Fruit fly (Drosophila melanogaster) whole organism, embryonic: ENCODE data around the gene mthl1.

ENCODE experiments used
- Abd-B ChIP-seq: fragments of 200-800 bp; sonication (Bioruptor generic); optimal IDR thresholded peaks from 2 replicates; lab custom pipeline; 2018; ENCODE audit warnings: missing biosample characterization, mild to moderate bottlenecking, missing genetic modification characterization, moderate library complexity
- Awh ChIP-seq: fragments of 200-800 bp; sonication (Bioruptor generic); IDR thresholded peaks from 2 replicates; pipeline ENCODE4, ENCODE4 v1.3.6; 2022; ENCODE audit warnings: missing biosample characterization, missing genetic modification characterization
- CG10209 ChIP-seq: fragments of 200-800 bp; sonication (Bioruptor generic); optimal IDR thresholded peaks from 3 replicates; lab custom pipeline; 2017; ENCODE audit warnings: missing biosample characterization, mild to moderate bottlenecking, missing genetic modification characterization, missing genetic modification reagents
- CG1024 ChIP-seq: fragments of 200-800 bp; sonication (Bioruptor generic); IDR thresholded peaks from 2 replicates; pipeline ENCODE4 v1.3.6; 2022; ENCODE audit warnings: missing biosample characterization, missing genetic modification characterization
- CG11504 ChIP-seq: fragments of 200-800 bp; sonication (Bioruptor generic); optimal IDR thresholded peaks from 3 replicates; lab custom pipeline; 2019; ENCODE audit warnings: missing biosample characterization, mild to moderate bottlenecking, missing genetic modification characterization, moderate library complexity
- CG12219 ChIP-seq: fragments of 200-800 bp; sonication (Bioruptor generic); optimal IDR thresholded peaks from 3 replicates; lab custom pipeline; 2018; ENCODE audit warnings: missing biosample characterization, mild to moderate bottlenecking, missing genetic modification characterization
- CG14710 ChIP-seq: fragments of 200-800 bp; sonication (Bioruptor generic); optimal IDR thresholded peaks from 3 replicates; lab custom pipeline; 2019; ENCODE audit warnings: missing biosample characterization, mild to moderate bottlenecking, missing genetic modification characterization, moderate library complexity
- CG15073 ChIP-seq: fragments of 200-800 bp; sonication (Bioruptor generic); optimal IDR thresholded peaks from 2 replicates; lab custom pipeline; 2016; ENCODE audit warnings: missing biosample characterization, missing genetic modification characterization
- CG16779 ChIP-seq: fragments of 200-800 bp; sonication (Bioruptor generic); IDR thresholded peaks from 2 replicates; pipeline ENCODE4 v1.3.6; 2022; ENCODE audit warnings: missing biosample characterization, missing genetic modification characterization
- CG17359 ChIP-seq: fragments of 200-800 bp; sonication (Bioruptor generic); optimal IDR thresholded peaks from 3 replicates; lab custom pipeline; 2018; ENCODE audit warnings: missing biosample characterization, mild to moderate bottlenecking, missing genetic modification characterization, moderate library complexity
- CG17568 ChIP-seq: fragments of 200-800 bp; sonication (Bioruptor generic); optimal IDR thresholded peaks from 2 replicates; lab custom pipeline; 2018; ENCODE audit warnings: missing biosample characterization, mild to moderate bottlenecking, missing genetic modification characterization, moderate library complexity
- CG2120 ChIP-seq: fragments of 200-800 bp; sonication (Bioruptor generic); optimal IDR thresholded peaks from 3 replicates; lab custom pipeline; 2016; ENCODE audit warnings: missing biosample characterization, missing genetic modification characterization
- CG31441 ChIP-seq: fragments of 200-800 bp; sonication (Bioruptor generic); IDR thresholded peaks from 2 replicates; pipeline ENCODE4 v1.3.6; 2022; ENCODE audit warnings: missing biosample characterization, missing genetic modification characterization
- CG32532 ChIP-seq: fragments of 200-800 bp; sonication (Bioruptor generic); IDR thresholded peaks from 2 replicates; pipeline ENCODE4 v1.3.6; 2022; ENCODE audit warnings: missing biosample characterization, missing genetic modification characterization
- CG3281 ChIP-seq: fragments of 200-800 bp; sonication (Bioruptor generic); optimal IDR thresholded peaks from 3 replicates; lab custom pipeline; 2017; ENCODE audit warnings: missing biosample characterization, mild to moderate bottlenecking, missing genetic modification characterization
- CG4617 ChIP-seq: fragments of 200-800 bp; sonication (Bioruptor generic); optimal IDR thresholded peaks from 3 replicates; lab custom pipeline; 2016; ENCODE audit warnings: missing biosample characterization, missing genetic modification characterization, borderline replicate concordance
- CG5953 ChIP-seq: fragments of 200-800 bp; sonication (Bioruptor generic); IDR thresholded peaks from 2 replicates; pipeline ENCODE4 v1.3.6; 2022; ENCODE audit warnings: missing biosample characterization, missing genetic modification characterization
- CG6854 ChIP-seq: fragments of 200-800 bp; sonication (Bioruptor generic); optimal IDR thresholded peaks from 3 replicates; lab custom pipeline; 2017; ENCODE audit warnings: missing biosample characterization, mild to moderate bottlenecking, missing genetic modification characterization
- CG7372 ChIP-seq: fragments of 200-800 bp; sonication (Bioruptor generic); IDR thresholded peaks from 2 replicates; pipeline ENCODE4 v1.3.6; 2022; ENCODE audit warnings: missing biosample characterization, missing genetic modification characterization
- CG7556 ChIP-seq: fragments of 200-800 bp; sonication (Bioruptor generic); optimal IDR thresholded peaks from 2 replicates; lab custom pipeline; 2017; ENCODE audit warnings: missing biosample characterization, mild to moderate bottlenecking, missing genetic modification characterization
- CG8359 ChIP-seq: fragments of 200-800 bp; sonication (Bioruptor generic); optimal IDR thresholded peaks from 2 replicates; lab custom pipeline; 2017; ENCODE audit warnings: missing biosample characterization, mild to moderate bottlenecking, missing genetic modification characterization, borderline replicate concordance
- CG9215 ChIP-seq: fragments of 200-800 bp; sonication (Bioruptor generic); IDR thresholded peaks from 2 replicates; pipeline ENCODE4 v1.3.6; 2022; ENCODE audit warnings: missing biosample characterization, missing genetic modification characterization
- D19A ChIP-seq: fragments of 200-800 bp; optimal IDR thresholded peaks from 3 replicates; lab custom pipeline; 2019; ENCODE audit warnings: missing biosample characterization, mild to moderate bottlenecking, missing genetic modification characterization, moderate library complexity
- Fer2 ChIP-seq: fragments of 200-800 bp; sonication (Bioruptor generic); optimal IDR thresholded peaks from 2 replicates; lab custom pipeline; 2018; ENCODE audit warnings: missing biosample characterization, mild to moderate bottlenecking, missing genetic modification characterization, moderate library complexity
- Hmr ChIP-seq: fragments of 200-800 bp; sonication (Bioruptor generic); optimal IDR thresholded peaks from 3 replicates; lab custom pipeline; 2017; ENCODE audit warnings: mild to moderate bottlenecking, missing biosample characterization, missing genetic modification reagents, missing genetic modification characterization
- Pdp1 ChIP-seq, 2 experiments: fragments of 200-800 bp; sonication (Bioruptor generic); optimal IDR thresholded peaks; 3 replicates each; lab custom pipeline; 2016; ENCODE audit warnings: missing biosample characterization in 2 of 2, missing genetic modification characterization in 2 of 2, mild to moderate bottlenecking in 1 of 2, moderate library complexity in 1 of 2
- Sox102F ChIP-seq: fragments of 200-800 bp; sonication (Bioruptor generic); optimal IDR thresholded peaks from 2 replicates; lab custom pipeline; 2018; ENCODE audit warnings: missing biosample characterization, mild to moderate bottlenecking, missing genetic modification characterization, moderate library complexity
- YL-1 ChIP-seq: fragments of 200-800 bp; sonication (Bioruptor generic); optimal IDR thresholded peaks from 3 replicates; lab custom pipeline; 2017; ENCODE audit warnings: missing biosample characterization, mild to moderate bottlenecking, missing genetic modification characterization
- al ChIP-seq: fragments of 200-800 bp; sonication (Bioruptor generic); IDR thresholded peaks from 2 replicates; pipeline ENCODE4 v1.3.6; 2022; ENCODE audit warnings: missing biosample characterization, missing genetic modification characterization
- ash1 ChIP-seq: fragments of 200-800 bp; sonication (Bioruptor generic); optimal IDR thresholded peaks from 2 replicates; lab custom pipeline; 2018; ENCODE audit warnings: missing biosample characterization, mild to moderate bottlenecking, missing genetic modification characterization
- chm ChIP-seq: fragments of 200-800 bp; sonication (Bioruptor generic); IDR thresholded peaks from 2 replicates; pipeline ENCODE4 v1.3.6; 2022; ENCODE audit warnings: missing biosample characterization, missing genetic modification characterization
- corto ChIP-seq: fragments of 200-800 bp; sonication (Bioruptor generic); optimal IDR thresholded peaks from 2 replicates; lab custom pipeline; 2016; ENCODE audit warnings: missing biosample characterization, mild to moderate bottlenecking, missing genetic modification characterization, moderate library complexity
- dati ChIP-seq: fragments of 200-800 bp; sonication (Bioruptor generic); IDR thresholded peaks from 2 replicates; pipeline ENCODE4 v1.3.6; 2022; ENCODE audit warnings: missing biosample characterization, missing genetic modification characterization
- fd102C ChIP-seq: fragments of 200-800 bp; sonication (Bioruptor generic); optimal IDR thresholded peaks from 2 replicates; lab custom pipeline; 2018; ENCODE audit warnings: missing biosample characterization, mild to moderate bottlenecking, missing genetic modification characterization, moderate library complexity
- grau ChIP-seq: fragments of 200-800 bp; optimal IDR thresholded peaks from 3 replicates; lab custom pipeline; 2019; ENCODE audit warnings: missing biosample characterization, mild to moderate bottlenecking, missing genetic modification characterization, moderate library complexity
- h ChIP-seq: fragments of >200 bp; optimal IDR thresholded peaks from 2 replicates; lab custom pipeline; 2017
- nerfin-1 ChIP-seq: fragments of 200-800 bp; sonication (Bioruptor generic); optimal IDR thresholded peaks from 3 replicates; lab custom pipeline; 2019; ENCODE audit warnings: missing biosample characterization, mild to moderate bottlenecking, missing genetic modification characterization, moderate library complexity
- nom ChIP-seq: fragments of 200-800 bp; sonication (Bioruptor generic); optimal IDR thresholded peaks from 2 replicates; lab custom pipeline; 2017; ENCODE audit warnings: missing biosample characterization, missing genetic modification characterization, mild to moderate bottlenecking, moderate library complexity, missing genetic modification reagents
- oc ChIP-seq: fragments of 200-800 bp; sonication (Bioruptor generic); optimal IDR thresholded peaks from 2 replicates; lab custom pipeline; 2018; ENCODE audit warnings: missing biosample characterization, mild to moderate bottlenecking, missing genetic modification characterization, moderate library complexity
- org-1 ChIP-seq: fragments of 200-800 bp; sonication (Bioruptor generic); optimal IDR thresholded peaks from 2 replicates; lab custom pipeline; 2017; ENCODE audit warnings: missing biosample characterization, missing genetic modification characterization
- pita ChIP-seq: fragments of 200-800 bp; sonication (Bioruptor generic); optimal IDR thresholded peaks from 2 replicates; lab custom pipeline; 2017; ENCODE audit warnings: missing biosample characterization, mild to moderate bottlenecking, missing genetic modification characterization
- row ChIP-seq: fragments of 200-800 bp; sonication (Bioruptor generic); IDR thresholded peaks from 3 replicates; pipeline ENCODE4 v1.3.6; 2022; ENCODE audit warnings: missing biosample characterization, missing genetic modification characterization
- scrt ChIP-seq: fragments of 200-800 bp; sonication (Bioruptor generic); optimal IDR thresholded peaks from 2 replicates; lab custom pipeline; 2018; ENCODE audit warnings: missing biosample characterization, mild to moderate bottlenecking, missing genetic modification characterization, moderate library complexity
- sisA ChIP-seq: fragments of 200-800 bp; sonication (Bioruptor generic); IDR thresholded peaks from 2 replicates; pipeline ENCODE4 v1.3.6; 2022; ENCODE audit warnings: missing biosample characterization, missing genetic modification characterization
- so ChIP-seq: fragments of 200-800 bp; sonication (Bioruptor generic); IDR thresholded peaks from 3 replicates; pipeline ENCODE4 v1.3.6; 2022; ENCODE audit warnings: missing biosample characterization, missing genetic modification characterization
- vvl ChIP-seq: fragments of 200-800 bp; sonication (Bioruptor generic); IDR thresholded peaks from 2 replicates; pipeline ENCODE4 v1.3.6; 2022; ENCODE audit warnings: missing biosample characterization, missing genetic modification characterization
- wdn ChIP-seq: fragments of 200-800 bp; sonication (Bioruptor generic); IDR thresholded peaks from 2 replicates; pipeline ENCODE4 v1.3.6; 2022; ENCODE audit warnings: missing biosample characterization, missing genetic modification characterization
- zen2 ChIP-seq: fragments of 200-800 bp; sonication (Bioruptor generic); IDR thresholded peaks from 3 replicates; pipeline ENCODE4 v1.3.6; 2022; ENCODE audit warnings: missing biosample characterization, missing genetic modification characterization; ENCODE audit not compliant: partially characterized antibody
- zfh1 ChIP-seq: fragments of 200-800 bp; sonication (Bioruptor generic); IDR thresholded peaks from 3 replicates; pipeline ENCODE4 v1.3.6; 2022; ENCODE audit warnings: missing biosample characterization, missing genetic modification characterization

mthl1 gene

DNA sequence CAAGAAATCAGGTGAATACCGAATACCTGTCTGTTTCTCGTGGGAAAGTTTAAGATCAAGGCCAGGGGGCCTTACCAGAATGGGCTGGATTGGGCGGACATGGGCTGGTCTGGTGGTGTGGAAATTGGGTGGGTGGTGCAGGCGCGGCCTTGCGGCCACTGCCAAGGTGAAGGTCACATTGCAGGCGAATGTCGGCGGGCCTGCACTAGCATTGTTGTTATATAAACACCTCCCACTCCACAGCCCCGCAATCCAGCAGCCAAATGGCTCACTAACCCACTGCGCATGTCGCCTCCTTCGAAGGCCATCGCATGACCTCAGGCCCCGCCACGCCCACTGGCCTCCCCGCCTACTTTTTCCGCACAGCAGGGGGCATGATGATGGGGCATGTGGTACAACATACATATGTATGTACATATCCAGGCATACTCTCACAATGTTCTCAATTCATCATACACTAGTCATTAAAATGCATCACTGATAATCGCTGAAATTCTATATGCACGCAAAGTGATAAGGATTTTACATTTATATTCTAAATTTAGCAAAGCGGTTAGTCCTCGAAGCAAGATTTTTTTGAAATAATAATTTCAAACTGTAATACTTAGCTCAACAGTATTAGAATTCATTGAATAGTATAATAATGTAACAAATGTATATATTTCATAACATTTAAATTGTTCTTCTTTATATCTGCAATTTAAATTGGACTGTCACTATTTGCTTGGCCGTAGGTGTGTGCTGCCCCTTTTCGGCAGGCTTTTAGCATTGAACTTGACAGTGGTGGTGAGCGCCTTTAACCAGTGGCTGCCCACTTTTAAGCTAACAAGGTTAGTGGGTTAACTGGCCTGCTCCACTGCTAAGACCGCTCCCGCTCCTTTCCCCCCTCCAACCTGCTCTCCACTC lies 56.1 kb downstream of the mthl1 start (continued):
- TF ChIP-seq CG8359 (GFP tag; lab: Kevin White, UChicago) (no peak), row (GFP tag; lab: Robert Waterston, UW) (0 out of 3 replicates have a peak, but pooled peaks have one; percentile 13), grau (tag; lab: Kevin White, UChicago) (peak; percentile 13), zfh1 (GFP tag; lab: Robert Waterston, UW) (no peak), CG11504 (tag; lab: Kevin White, UChicago) (peak; percentile 55), YL-1 (GFP tag; lab: Kevin White, UChicago) (no peak), D19A (tag; lab: Kevin White, UChicago) (no peak), CG5953 (no peak), Fer2 (tag; lab: Kevin White, UChicago) (no peak), oc (tag; lab: Kevin White, UChicago) (no peak), CG32532 (GFP tag; lab: Robert Waterston, UW) (no peak), dati (no peak), CG17568 (GFP tag; lab: Kevin White, UChicago) (no peak), ash1 (GFP tag; lab: Kevin White, UChicago) (no peak), chm (GFP tag; lab: Robert Waterston, UW) (no peak), nerfin-1 (tag; lab: Kevin White, UChicago) (no peak), so (GFP tag; lab: Robert Waterston, UW) (no peak), Sox102F (GFP tag; lab: Kevin White, UChicago) (peak; percentile 18), CG17359 (peak; percentile 10), al (GFP tag; lab: Robert Waterston, UW) (no peak), pita (no peak), scrt (GFP tag; lab: Kevin White, UChicago) (no peak), CG7372 (GFP tag; lab: Robert Waterston, UW) (no peak), vvl (no peak), CG12219 (GFP tag; lab: Kevin White, UChicago) (no peak), Awh (no peak), CG10209 (GFP tag; lab: Kevin White, UChicago) (no peak), CG2120 (GFP tag; lab: Kevin White, UChicago) (no peak), corto (GFP tag; lab: Kevin White, UChicago) (no peak), zen2 (no peak), org-1 (GFP tag; lab: Kevin White, UChicago) (peak; percentile 8), CG31441 (GFP tag; lab: Robert Waterston, UW) (0 out of 2 replicates have a peak, but pooled peaks have one; percentile 12), sisA (GFP tag; lab: Robert Waterston, UW) (no peak), CG9215 (no peak), CG16779 (GFP tag; lab: Robert Waterston, UW) (no peak), CG3281 (GFP tag; lab: Kevin White, UChicago) (peak; percentile 24), CG14710 (tag; lab: Kevin White, UChicago) (no peak), CG1024 (no peak), CG15073 (GFP tag; lab: Kevin White, UChicago) (no peak), CG6854 (GFP tag; lab: Kevin White, UChicago) (no peak), wdn (GFP tag; lab: Robert Waterston, UW) (no peak), h (no peak), nom (GFP tag; lab: Kevin White, UChicago) (no peak), Pdp1 (GFP tag; optimal IDR thresholded peaks at IDR 0.05; lab: Kevin White, UChicago) (peak in 1 of 2 experiments; percentile 57), Abd-B (no peak), Hmr (GFP tag; lab: Kevin White, UChicago) (no peak), CG7556 (GFP tag; lab: Kevin White, UChicago) (peak; percentile 50), fd102C (no peak), CG4617 (GFP tag; lab: Kevin White, UChicago) (no peak)
